Fruit fly (Drosophila melanogaster): ENCODE data around the gene Sfp33A2.
A peak's percentile ranks its signal among the peaks of the same experiment; 100 is the strongest.

Gene Sfp33A2

DNA sequence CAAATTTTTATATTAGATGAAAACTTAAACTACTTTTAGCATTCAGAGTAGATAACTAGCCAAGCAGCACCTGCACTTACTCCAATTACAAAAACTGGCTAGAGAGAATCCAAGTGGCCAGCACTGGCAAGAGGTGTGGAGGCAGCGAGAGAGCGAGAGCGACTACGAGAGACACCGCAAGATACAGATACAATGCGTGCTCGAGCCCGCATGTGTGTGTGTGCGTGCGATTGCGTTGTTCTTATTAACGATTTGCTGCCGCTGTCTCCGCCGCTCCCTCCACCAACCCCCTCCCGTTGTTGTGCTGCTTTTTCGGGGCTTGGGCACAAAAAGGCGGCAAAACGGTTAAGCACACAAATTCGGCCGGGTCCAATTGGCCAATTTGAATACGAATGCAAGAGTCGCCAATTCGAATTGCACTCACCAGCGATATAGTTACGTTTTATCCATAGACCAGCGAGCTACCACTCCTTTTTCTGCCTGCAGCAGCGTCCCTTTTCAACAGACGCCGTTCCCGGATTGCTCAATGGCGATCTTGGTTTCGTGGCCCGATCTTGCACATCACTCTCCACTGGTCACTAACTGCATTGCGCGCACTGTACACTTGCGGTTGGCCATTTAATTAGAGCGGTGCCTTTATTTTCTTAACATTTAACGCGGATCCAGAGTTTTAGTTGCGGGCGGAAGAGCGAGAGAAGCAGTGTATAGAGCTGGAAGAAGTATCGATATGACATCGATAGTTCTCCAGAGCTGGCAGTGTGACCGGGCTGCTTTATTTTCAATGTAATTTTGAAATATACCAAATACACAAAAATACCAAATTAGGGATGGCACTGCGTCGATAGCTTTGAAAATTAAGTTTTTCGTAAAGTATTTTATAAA, 28.6 kb upstream of the Sfp33A2 start, which contains the start of gene crol:
Gene crol, minus strand, starts transcription at position 737 of the 882 bp plus-strand sequence.
- TF ChIP-seq CG14711 (tag; optimal IDR thresholded peaks at IDR 0.05): peak; percentile 28
- peak; percentile 13 for TF ChIP-seq tj (GFP tag; optimal IDR thresholded peaks at IDR 0.05)
- TF ChIP-seq bab1 (GFP tag; optimal IDR thresholded peaks at IDR 0.05): no peak
- TF ChIP-seq Mnt (GFP tag; optimal IDR thresholded peaks at IDR 0.05): peak; percentile 8
- TF ChIP-seq cic (GFP tag; optimal IDR thresholded peaks at IDR 0.05): peak; percentile 66
- peak; percentile 25 for TF ChIP-seq CG7101 (tag; optimal IDR thresholded peaks at IDR 0.05)
- TF ChIP-seq Clk (GFP tag; optimal IDR thresholded peaks at IDR 0.05): no peak

dm6 chr2L:11809823-11810222, 27.7 kb upstream of the Sfp33A2 start:
- peak; percentile 94 for TF ChIP-seq kay (GFP tag; ENCODE audit: borderline replicate concordance)
- no peak for TF ChIP-seq CG14711 (tag; optimal IDR thresholded peaks at IDR 0.05)

dm6 chr2L:11812781-11813664, 24.5 kb upstream of the Sfp33A2 start:
- TF ChIP-seq CG12768 (GFP tag; optimal IDR thresholded peaks at IDR 0.05) (peak; percentile 36), cnc (optimal IDR thresholded peaks at IDR 0.05) (no peak)

dm6 chr2L:11813665-11814087, 23.8 kb upstream of the Sfp33A2 start, which contains the start of gene CycY:
Gene CycY (minus strand): TSS chr2L:11813780.
- no peak for TF ChIP-seq Mnt (GFP tag; optimal IDR thresholded peaks at IDR 0.05)
- TF ChIP-seq kay (GFP tag; ENCODE audit: borderline replicate concordance): peak; percentile 11

DNA sequence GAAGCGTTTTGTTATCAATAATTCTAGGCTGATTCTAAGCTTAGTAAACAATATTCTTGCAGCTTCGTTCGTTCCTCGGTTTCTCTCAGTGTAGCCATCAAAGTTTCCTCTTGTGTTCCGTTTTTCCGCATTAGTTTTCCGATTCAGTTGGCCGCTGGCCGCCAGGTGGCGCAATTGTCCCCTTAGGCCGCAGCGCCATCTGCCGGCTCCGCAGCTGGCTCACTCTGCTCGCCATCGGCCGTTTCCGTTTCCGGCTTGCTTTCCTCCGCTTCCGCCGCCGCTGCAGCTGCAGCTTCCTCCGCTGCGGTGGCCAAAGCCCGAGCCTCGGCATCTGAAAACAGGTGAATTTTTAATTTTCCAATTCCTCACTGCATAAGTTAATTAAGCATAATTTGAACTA, 21.1 kb upstream of the Sfp33A2 start:
- peak; percentile 21 for TF ChIP-seq pad (GFP tag; optimal IDR thresholded peaks at IDR 0.05)
- no peak for TF ChIP-seq toe (GFP tag; optimal IDR thresholded peaks at IDR 0.05)
- peak; percentile 32 for TF ChIP-seq bab1 (GFP tag; optimal IDR thresholded peaks at IDR 0.05)
- peak; percentile 22 for TF ChIP-seq CG1620 (GFP tag; optimal IDR thresholded peaks at IDR 0.05)
- TF ChIP-seq CG5204 (GFP tag; optimal IDR thresholded peaks at IDR 0.05): peak; percentile 33
- peak; percentile 55 for TF ChIP-seq CG7045 (GFP tag; optimal IDR thresholded peaks at IDR 0.05)
- no peak for TF ChIP-seq Mnt (GFP tag; optimal IDR thresholded peaks at IDR 0.05)
- peak; percentile 61 for TF ChIP-seq Hr96 (GFP tag; optimal IDR thresholded peaks at IDR 0.05)

DNA sequence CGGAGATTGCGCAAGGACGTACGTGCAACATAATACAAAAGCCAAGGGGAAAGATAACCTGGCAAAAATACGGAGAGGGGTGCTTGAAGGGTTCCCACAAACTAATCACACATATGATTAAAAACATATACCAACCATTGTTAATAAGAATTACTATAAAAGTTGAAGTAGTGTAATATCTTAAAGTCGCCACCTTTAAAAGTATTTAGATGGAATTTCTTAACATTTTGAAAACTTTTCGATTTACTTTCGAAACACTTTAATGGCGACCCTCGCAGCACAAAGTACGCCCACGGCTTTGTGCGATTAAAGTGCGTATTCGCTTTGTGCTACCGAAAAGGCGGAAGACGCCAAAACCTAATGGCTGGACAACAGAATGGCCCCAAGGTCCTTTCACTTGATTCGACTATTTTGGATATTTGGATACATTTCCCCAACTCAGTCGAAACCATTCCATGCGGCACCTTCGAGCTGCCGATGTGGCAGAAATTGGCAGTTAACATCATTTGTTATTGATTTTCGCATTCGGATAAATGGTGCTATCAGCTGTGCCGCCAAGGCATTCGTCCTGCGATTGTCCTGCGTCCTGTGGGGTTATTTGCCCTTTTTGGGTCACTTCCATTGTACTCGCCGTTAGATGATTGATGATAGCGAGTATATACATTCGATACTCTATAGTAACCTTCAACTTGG, 13.9 kb upstream of the Sfp33A2 start:
- TF ChIP-seq bab1 (GFP tag; optimal IDR thresholded peaks at IDR 0.05): no peak
- TF ChIP-seq toe (GFP tag; optimal IDR thresholded peaks at IDR 0.05): no peak
- TF ChIP-seq Crg-1 (GFP tag; optimal IDR thresholded peaks at IDR 0.05): no peak
- TF ChIP-seq Hr96 (GFP tag; optimal IDR thresholded peaks at IDR 0.05): no peak
- no peak for TF ChIP-seq Clk (GFP tag; optimal IDR thresholded peaks at IDR 0.05)
- no peak for TF ChIP-seq ovo (GFP tag; optimal IDR thresholded peaks at IDR 0.05)
- no peak for TF ChIP-seq Mnt (GFP tag; optimal IDR thresholded peaks at IDR 0.05)
- TF ChIP-seq CG7045 (GFP tag; optimal IDR thresholded peaks at IDR 0.05): no peak
- TF ChIP-seq CG12768 (GFP tag; optimal IDR thresholded peaks at IDR 0.05): no peak
- no peak for TF ChIP-seq CG1620 (GFP tag; optimal IDR thresholded peaks at IDR 0.05)
- TF ChIP-seq CG5204 (GFP tag; optimal IDR thresholded peaks at IDR 0.05): no peak
- TF ChIP-seq tj (GFP tag; optimal IDR thresholded peaks at IDR 0.05): no peak
- TF ChIP-seq cnc (optimal IDR thresholded peaks at IDR 0.05): no peak
- TF ChIP-seq CG11617 (GFP tag; optimal IDR thresholded peaks at IDR 0.05): no peak
- TF ChIP-seq CG7101 (tag; optimal IDR thresholded peaks at IDR 0.05): no peak
- TF ChIP-seq cic (GFP tag; optimal IDR thresholded peaks at IDR 0.05): no peak
- TF ChIP-seq kay (GFP tag; ENCODE audit: borderline replicate concordance): no peak
- TF ChIP-seq pad (GFP tag; optimal IDR thresholded peaks at IDR 0.05): no peak

- TF ChIP-seq cic (GFP tag; optimal IDR thresholded peaks at IDR 0.05) (no peak), ovo (GFP tag; optimal IDR thresholded peaks at IDR 0.05) (peak; percentile 39), Mnt (GFP tag; optimal IDR thresholded peaks at IDR 0.05) (peak; percentile 4), Clk (GFP tag; optimal IDR thresholded peaks at IDR 0.05) (no peak), bab1 (GFP tag; optimal IDR thresholded peaks at IDR 0.05) (peak; percentile 50), kay (GFP tag; ENCODE audit: borderline replicate concordance) (no peak), CG11617 (GFP tag; optimal IDR thresholded peaks at IDR 0.05) (no peak), CG1620 (GFP tag; optimal IDR thresholded peaks at IDR 0.05) (peak; percentile 41), CG33017 (tag; optimal IDR thresholded peaks at IDR 0.05) (no peak), CG7101 (tag; optimal IDR thresholded peaks at IDR 0.05) (peak; percentile 20), cnc (optimal IDR thresholded peaks at IDR 0.05) (no peak), CG7045 (GFP tag; optimal IDR thresholded peaks at IDR 0.05) (no peak), toe (GFP tag; optimal IDR thresholded peaks at IDR 0.05) (no peak), Crg-1 (GFP tag; optimal IDR thresholded peaks at IDR 0.05) (peak; percentile 45), Hr96 (GFP tag; optimal IDR thresholded peaks at IDR 0.05) (no peak), CG12768 (GFP tag; optimal IDR thresholded peaks at IDR 0.05) (no peak), pad (GFP tag; optimal IDR thresholded peaks at IDR 0.05) (peak; percentile 35), tj (GFP tag; optimal IDR thresholded peaks at IDR 0.05) (no peak), CG5204 (GFP tag; optimal IDR thresholded peaks at IDR 0.05) (no peak), CG14711 (tag; optimal IDR thresholded peaks at IDR 0.05) (peak; percentile 13)
Observed at dm6 chr2L:11829277-11829676, 8.2 kb upstream of the Sfp33A2 start, which contains the start of gene esc. Gene esc (minus strand): TSS chr2L:11829405.
